Worm (Caenorhabditis elegans) whole organism, late embryonic: ENCODE data around the gene F11C1.10.

Source experiments
- F13H6.1 ChIP-seq: sonication (generic microtip); optimal IDR thresholded peaks from 2 replicates; lab custom pipeline; 2016; ENCODE audit warnings: missing genetic modification characterization, missing compliant biosample characterization
- ama-1 ChIP-seq: fragments of 150-350 bp; optimal IDR thresholded peaks from 2 replicates; lab custom pipeline; 2014
- ceh-14 ChIP-seq: sonication (generic microtip); optimal IDR thresholded peaks from 2 replicates; lab custom pipeline; 2016; ENCODE audit warnings: missing genotype, missing genetic modification characterization, missing compliant biosample characterization
- ceh-48 ChIP-seq: sonication (generic microtip); optimal IDR thresholded peaks from 2 replicates; lab custom pipeline; 2016; ENCODE audit warnings: missing genetic modification characterization, inconsistent platforms, missing compliant biosample characterization
- dmd-4 ChIP-seq: sonication (generic microtip); optimal IDR thresholded peaks from 2 replicates; lab custom pipeline; 2016; ENCODE audit warnings: borderline replicate concordance, missing genetic modification characterization, missing compliant biosample characterization
- dve-1 ChIP-seq: sonication (generic microtip); optimal IDR thresholded peaks from 2 replicates; lab custom pipeline; 2017; ENCODE audit warnings: antibody characterized with exemption, mild to moderate bottlenecking, missing genetic modification characterization, missing compliant biosample characterization
- fax-1 ChIP-seq: sonication (generic microtip); optimal IDR thresholded peaks from 2 replicates; lab custom pipeline; 2016; ENCODE audit warnings: missing genotype, missing genetic modification characterization, missing compliant biosample characterization
- hlh-15 ChIP-seq: sonication (generic microtip); optimal IDR thresholded peaks from 2 replicates; lab custom pipeline; 2016; ENCODE audit warnings: missing genetic modification characterization, missing compliant biosample characterization
- lin-11 ChIP-seq: fragments of 200-800 bp; sonication (Bioruptor generic); optimal IDR thresholded peaks from 2 replicates; lab custom pipeline; 2018; ENCODE audit warnings: mild to moderate bottlenecking, missing genetic modification characterization, missing compliant biosample characterization
- nhr-11 ChIP-seq: fragments of 150-350 bp; optimal IDR thresholded peaks from 2 replicates; lab custom pipeline; 2014; ENCODE audit warnings: missing biosample characterization, missing genetic modification characterization
- pax-1 ChIP-seq: fragments of 150-350 bp; optimal IDR thresholded peaks from 2 replicates; lab custom pipeline; 2014; ENCODE audit warnings: missing biosample characterization, missing genetic modification characterization
- pqm-1 ChIP-seq: sonication (generic microtip); optimal IDR thresholded peaks from 2 replicates; lab custom pipeline; 2016; ENCODE audit warnings: missing genetic modification characterization, missing compliant biosample characterization
- tbx-2 ChIP-seq: sonication (generic microtip); optimal IDR thresholded peaks from 2 replicates; lab custom pipeline; 2016; ENCODE audit warnings: missing genetic modification characterization, missing compliant biosample characterization

ce11 chrX:12976774-12977173, at the start of gene F11C1.10, which contains the start of gene F11C1.4:
- no peak for TF ChIP-seq ceh-14 (tag; lab: Kevin White, UChicago)
- TF ChIP-seq nhr-11: no peak
- no peak for TF ChIP-seq F13H6.1 (tag; lab: Kevin White, UChicago)
- no peak for TF ChIP-seq pax-1 (tag; lab: Kevin White, UChicago)
- TF ChIP-seq dmd-4 (tag; lab: Kevin White, UChicago): no peak
- no peak for TF ChIP-seq hlh-15
- TF ChIP-seq lin-11 (tag; lab: Kevin White, UChicago): no peak
- TF ChIP-seq ama-1 (lab: Kevin White, UChicago): no peak
- TF ChIP-seq dve-1: no peak
- TF ChIP-seq ceh-48 (tag; lab: Kevin White, UChicago): no peak
- TF ChIP-seq fax-1 (tag; lab: Kevin White, UChicago): no peak
- no peak for TF ChIP-seq tbx-2 (tag; lab: Kevin White, UChicago)
- TF ChIP-seq pqm-1 (tag; lab: Kevin White, UChicago): no peak
